Fruit fly (Drosophila melanogaster) whole organism, prepupa: ENCODE data around the gene CG5390.

Experiments used
- Blimp-1 ChIP-seq: fragments of 200-800 bp; sonication (Bioruptor generic); optimal IDR thresholded peaks from 3 replicates; lab custom pipeline; 2017; ENCODE audit warnings: missing biosample characterization, missing genetic modification characterization, mild to moderate bottlenecking, moderate library complexity, missing genetic modification reagents
- CG6854 ChIP-seq: fragments of 200-800 bp; sonication (Bioruptor generic); optimal IDR thresholded peaks from 2 replicates; lab custom pipeline; 2017; ENCODE audit warnings: missing biosample characterization, mild to moderate bottlenecking, missing genetic modification characterization
- CG8632 ChIP-seq: fragments of 200-800 bp; sonication (Bioruptor generic); optimal IDR thresholded peaks from 3 replicates; lab custom pipeline; 2016; ENCODE audit warnings: missing biosample characterization, missing genetic modification characterization
- Eip75B ChIP-seq: fragments of 200-800 bp; sonication (Bioruptor generic); optimal IDR thresholded peaks from 3 replicates; lab custom pipeline; 2016; ENCODE audit warnings: missing biosample characterization, missing genetic modification characterization
- Met ChIP-seq: fragments of 200-800 bp; sonication (Bioruptor generic); optimal IDR thresholded peaks from 3 replicates; lab custom pipeline; 2016; ENCODE audit warnings: missing biosample characterization, missing genetic modification characterization
- OdsH ChIP-seq: fragments of 200-800 bp; sonication (Bioruptor generic); optimal IDR thresholded peaks from 3 replicates; lab custom pipeline; 2016; ENCODE audit warnings: missing biosample characterization, missing genetic modification characterization
- Smox ChIP-seq: fragments of 200-800 bp; sonication (Bioruptor generic); optimal IDR thresholded peaks from 3 replicates; lab custom pipeline; 2016; ENCODE audit warnings: missing biosample characterization, missing genetic modification characterization
- Sox102F ChIP-seq: fragments of 200-800 bp; sonication (Bioruptor generic); optimal IDR thresholded peaks from 2 replicates; lab custom pipeline; 2016; ENCODE audit warnings: missing biosample characterization, mild to moderate bottlenecking, missing genetic modification characterization
- lz ChIP-seq: fragments of 200-800 bp; sonication (Bioruptor generic); optimal IDR thresholded peaks from 3 replicates; lab custom pipeline; 2016; ENCODE audit warnings: missing biosample characterization, missing genetic modification characterization

dm6 chr2L:10269854-10270253 is 36.5 kb downstream of the CG5390 start, which contains the start of gene Mulk:
- TF ChIP-seq lz (GFP tag; lab: Kevin White, UChicago) (no peak), CG8632 (no peak), Sox102F (GFP tag; lab: Kevin White, UChicago) (no peak), Met (GFP tag; lab: Kevin White, UChicago) (no peak), Eip75B (GFP tag; lab: Kevin White, UChicago) (no peak), CG6854 (GFP tag; lab: Kevin White, UChicago) (no peak), Smox (no peak), OdsH (no peak), Blimp-1 (GFP tag; lab: Kevin White, UChicago) (no peak)
